Worm (Caenorhabditis elegans): ENCODE measurements around the gene K10D6.4.

- TF ChIP-seq ets-4 (tag; optimal IDR thresholded peaks at IDR 0.05), result no peak
- no peak for TF ChIP-seq dve-1 (tag; optimal IDR thresholded peaks at IDR 0.05)
- TF ChIP-seq ceh-19 (GFP tag; optimal IDR thresholded peaks at IDR 0.05), result no peak
- TF ChIP-seq syd-9 (tag; optimal IDR thresholded peaks at IDR 0.05), result no peak
- no peak for TF ChIP-seq ceh-48 (tag; optimal IDR thresholded peaks at IDR 0.05)
- TF ChIP-seq ref-2 (tag; optimal IDR thresholded peaks at IDR 0.05), result no peak
- no peak for TF ChIP-seq fkh-10 (GFP tag; optimal IDR thresholded peaks at IDR 0.05)
- TF ChIP-seq pqm-1 (tag; optimal IDR thresholded peaks at IDR 0.05), result no peak
- no peak for TF ChIP-seq hlh-6 (tag; optimal IDR thresholded peaks at IDR 0.05)
Observed at ce11 chrV:11216137-11216536, 14.4 kb downstream of the K10D6.4 start.

All from whole organism, late embryonic.